Fruit fly (Drosophila melanogaster) whole organism, prepupa: Measurements from ENCODE around the gene Itgbn.

Experiments used
- CG1621 ChIP-seq: fragments of 200-800 bp; sonication (Bioruptor generic); optimal IDR thresholded peaks from 3 replicates; lab custom pipeline; 2018; ENCODE audit warnings: missing biosample characterization, mild to moderate bottlenecking, missing genetic modification characterization
- CG31627 ChIP-seq: fragments of 200-800 bp; sonication (Bioruptor generic); optimal IDR thresholded peaks from 3 replicates; lab custom pipeline; 2016; ENCODE audit warnings: missing biosample characterization, missing genetic modification characterization
- CG6792 ChIP-seq: fragments of 200-800 bp; sonication (Bioruptor generic); optimal IDR thresholded peaks from 3 replicates; lab custom pipeline; 2016; ENCODE audit warnings: missing biosample characterization, missing genetic modification characterization
- Eip78C ChIP-seq: fragments of 200-800 bp; sonication (Bioruptor generic); peaks from one replicate; lab custom pipeline; 2016; ENCODE audit warnings: missing biosample characterization, missing genetic modification characterization
- Met ChIP-seq: fragments of 200-800 bp; sonication (Bioruptor generic); optimal IDR thresholded peaks from 3 replicates; lab custom pipeline; 2016; ENCODE audit warnings: missing biosample characterization, missing genetic modification characterization
- Sox14 ChIP-seq: fragments of 200-800 bp; sonication (Bioruptor generic); optimal IDR thresholded peaks from 3 replicates; lab custom pipeline; 2016; ENCODE audit warnings: missing biosample characterization, missing genetic modification characterization
- vri ChIP-seq: fragments of 200-800 bp; sonication (Bioruptor generic); optimal IDR thresholded peaks from 3 replicates; lab custom pipeline; 2016; ENCODE audit warnings: missing biosample characterization, mild to moderate bottlenecking, missing genetic modification characterization

- TF ChIP-seq vri (GFP tag; lab: Kevin White, UChicago) (no peak), CG6792 (no peak), Sox14 (GFP tag; lab: Kevin White, UChicago) (no peak), Eip78C (no peak), Met (GFP tag; lab: Kevin White, UChicago) (no peak), CG31627 (GFP tag; lab: Kevin White, UChicago) (no peak), CG1621 (no peak)
These were observed 33.6 kb downstream of the Itgbn start, which contains the start of gene CG33509 for dm6 chr2L:21086406-21086805.
